Worm (Caenorhabditis elegans) whole organism, L3 larva: Measurements from ENCODE around the gene F13H8.3.
A peak's percentile ranks its signal among the peaks of the same experiment; 100 is the strongest.

Source experiments
- R02D3.7 ChIP-seq: fragments of 150-350 bp; optimal IDR thresholded peaks from 2 replicates; lab custom pipeline; 2014; ENCODE audit warnings: missing biosample characterization, missing genetic modification characterization
- aly-2 ChIP-seq: fragments of 150-350 bp; optimal IDR thresholded peaks from 2 replicates; lab custom pipeline; 2014; ENCODE audit warnings: missing biosample characterization, missing genetic modification characterization
- ama-1 ChIP-seq: fragments of 150-350 bp; optimal IDR thresholded peaks from 2 replicates; lab custom pipeline; 2018
- ceh-16 ChIP-seq: sonication (generic microtip); optimal IDR thresholded peaks from 2 replicates; lab custom pipeline; 2017; ENCODE audit warnings: missing biosample characterization, missing genetic modification characterization
- ceh-28 ChIP-seq: fragments of 150-350 bp; optimal IDR thresholded peaks from 2 replicates; lab custom pipeline; 2014; ENCODE audit warnings: missing biosample characterization, missing genetic modification reagents, missing genetic modification characterization
- ceh-9 ChIP-seq: sonication (generic microtip); optimal IDR thresholded peaks from 2 replicates; lab custom pipeline; 2018; ENCODE audit warnings: missing biosample characterization, missing genetic modification characterization
- daf-12 ChIP-seq: fragments of 150-350 bp; optimal IDR thresholded peaks from 2 replicates; lab custom pipeline; 2014; ENCODE audit warnings: missing biosample characterization, missing genetic modification reagents, missing genetic modification characterization
- egl-27 ChIP-seq: sonication (generic microtip); optimal IDR thresholded peaks from 4 replicates; lab custom pipeline; 2017; ENCODE audit warnings: missing biosample characterization, missing genetic modification reagents, missing genetic modification characterization
- egl-5 ChIP-seq: fragments of 150-350 bp; optimal IDR thresholded peaks from 2 replicates; lab custom pipeline; 2017; ENCODE audit warnings: missing biosample characterization, missing genetic modification reagents, missing genetic modification characterization, inconsistent platforms
- elt-2 ChIP-seq: sonication (generic microtip); optimal IDR thresholded peaks from 2 replicates; lab custom pipeline; 2016; ENCODE audit warnings: missing genetic modification reagents, mild to moderate bottlenecking, missing genetic modification characterization, missing compliant biosample characterization
- elt-3 ChIP-seq, 3 experiments: fragments of 150-350 bp in 1 of 3; sonication (generic microtip) in 2 of 3; optimal IDR thresholded peaks; 2 replicates in 2 of 3; 4 replicates in 1 of 3; lab custom pipeline; 2014 to 2017; ENCODE audit warnings: missing biosample characterization in 3 of 3, missing genetic modification characterization in 3 of 3
- eor-1 ChIP-seq, 2 experiments: fragments of 150-350 bp; optimal IDR thresholded peaks; 2 replicates each; lab custom pipeline; 2014 to 2018; ENCODE audit warnings: missing biosample characterization in 2 of 2, missing genetic modification characterization in 2 of 2
- jun-1 ChIP-seq: fragments of 150-350 bp; optimal IDR thresholded peaks from 2 replicates; lab custom pipeline; 2014; ENCODE audit warnings: missing biosample characterization, missing genetic modification reagents, missing genetic modification characterization
- lin-15B ChIP-seq: fragments of 150-350 bp; optimal IDR thresholded peaks from 2 replicates; lab custom pipeline; 2014; ENCODE audit warnings: missing biosample characterization, missing genetic modification characterization
- lin-39 ChIP-seq: fragments of 150-350 bp; optimal IDR thresholded peaks from 2 replicates; lab custom pipeline; 2018; ENCODE audit warnings: missing biosample characterization, missing genetic modification reagents, missing genetic modification characterization
- mdl-1 ChIP-seq: fragments of 150-350 bp; optimal IDR thresholded peaks from 2 replicates; lab custom pipeline; 2014; ENCODE audit warnings: missing biosample characterization, missing genetic modification characterization
- nhr-25 ChIP-seq: sonication (generic microtip); optimal IDR thresholded peaks from 2 replicates; lab custom pipeline; 2017; ENCODE audit warnings: missing biosample characterization, missing genetic modification characterization
- nhr-28 ChIP-seq: fragments of 150-350 bp; optimal IDR thresholded peaks from 2 replicates; lab custom pipeline; 2014; ENCODE audit warnings: missing biosample characterization, missing genetic modification characterization
- nhr-43 ChIP-seq: sonication (generic microtip); optimal IDR thresholded peaks from 2 replicates; lab custom pipeline; 2016; ENCODE audit warnings: mild to moderate bottlenecking, missing genetic modification characterization, missing compliant biosample characterization; ENCODE audit not compliant: poor library complexity, severe bottlenecking
- nhr-77 ChIP-seq: fragments of 150-350 bp; optimal IDR thresholded peaks from 2 replicates; lab custom pipeline; 2014; ENCODE audit warnings: missing biosample characterization, missing genetic modification characterization
- pha-4 ChIP-seq: fragments of 150-350 bp; optimal IDR thresholded peaks from 2 replicates; lab custom pipeline; 2014; ENCODE audit warnings: missing biosample characterization, missing genetic modification reagents, missing genetic modification characterization
- pqm-1 ChIP-seq: fragments of 150-350 bp; optimal IDR thresholded peaks from 2 replicates; lab custom pipeline; 2017; ENCODE audit warnings: missing biosample characterization, missing genetic modification characterization, inconsistent platforms
- sea-2 ChIP-seq: fragments of 150-350 bp; sonication (generic microtip); optimal IDR thresholded peaks from 4 replicates; lab custom pipeline; 2014; ENCODE audit warnings: missing biosample characterization, missing genetic modification reagents, missing genetic modification characterization
- tbx-2 ChIP-seq: sonication (generic microtip); optimal IDR thresholded peaks from 2 replicates; lab custom pipeline; 2016; ENCODE audit warnings: mild to moderate bottlenecking, missing genetic modification characterization, missing compliant biosample characterization
- unc-62 ChIP-seq: fragments of 150-350 bp; sonication (generic microtip); optimal IDR thresholded peaks from 4 replicates; lab custom pipeline; 2014; ENCODE audit warnings: missing biosample characterization, missing genetic modification reagents, missing genetic modification characterization
- zag-1 ChIP-seq: fragments of 150-350 bp; optimal IDR thresholded peaks from 2 replicates; lab custom pipeline; 2014; ENCODE audit warnings: missing biosample characterization, missing genetic modification characterization

Gene F13H8.3

ce11 chrII:6252707-6253106 lies 11.1 kb upstream of the F13H8.3 start:
- TF ChIP-seq daf-12 (tag; lab: Kevin White, UChicago) (no peak), aly-2 (peak; percentile 14), zag-1 (tag; lab: Kevin White, UChicago) (no peak)

DNA sequence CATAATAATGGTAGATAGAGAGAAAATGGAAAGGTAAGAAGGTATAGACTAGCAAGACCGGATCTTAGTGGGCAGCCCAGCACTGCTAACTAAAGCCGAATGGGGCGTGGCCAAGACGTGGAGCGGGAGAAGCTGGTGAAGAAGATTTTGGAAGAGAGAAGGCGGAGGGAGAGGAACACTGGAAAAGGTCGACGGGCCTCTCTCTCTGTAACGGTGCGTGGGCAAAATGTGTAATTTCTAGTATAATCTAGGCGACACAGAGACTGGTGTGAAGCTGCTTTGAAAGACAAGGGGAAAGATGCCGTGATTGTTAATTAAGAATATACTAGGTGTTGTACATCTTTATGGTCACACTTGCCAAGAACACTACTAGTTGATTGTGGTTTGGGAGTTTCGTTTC lies 7.8 kb upstream of the F13H8.3 start, which contains the start of gene F13H8.5:
TSS of gene F13H8.5 (minus strand) at position 101 of the 400 bp plus-strand sequence.
- TF ChIP-seq nhr-25 (tag; lab: Kevin White, UChicago): no peak
- TF ChIP-seq ceh-9 (tag; lab: Kevin White, UChicago): no peak
- no peak for TF ChIP-seq R02D3.7 (tag; lab: Kevin White, UChicago)
- TF ChIP-seq ama-1: no peak
- no peak for TF ChIP-seq nhr-43 (tag; lab: Kevin White, UChicago)
- TF ChIP-seq lin-15B: no peak
- TF ChIP-seq mdl-1: no peak
- TF ChIP-seq nhr-77 (tag; lab: Kevin White, UChicago): no peak
- TF ChIP-seq lin-39 (tag; lab: Kevin White, UChicago): no peak
- TF ChIP-seq elt-3 (tag; optimal IDR thresholded peaks at IDR 0.05; lab: Kevin White, UChicago): no peak

DNA sequence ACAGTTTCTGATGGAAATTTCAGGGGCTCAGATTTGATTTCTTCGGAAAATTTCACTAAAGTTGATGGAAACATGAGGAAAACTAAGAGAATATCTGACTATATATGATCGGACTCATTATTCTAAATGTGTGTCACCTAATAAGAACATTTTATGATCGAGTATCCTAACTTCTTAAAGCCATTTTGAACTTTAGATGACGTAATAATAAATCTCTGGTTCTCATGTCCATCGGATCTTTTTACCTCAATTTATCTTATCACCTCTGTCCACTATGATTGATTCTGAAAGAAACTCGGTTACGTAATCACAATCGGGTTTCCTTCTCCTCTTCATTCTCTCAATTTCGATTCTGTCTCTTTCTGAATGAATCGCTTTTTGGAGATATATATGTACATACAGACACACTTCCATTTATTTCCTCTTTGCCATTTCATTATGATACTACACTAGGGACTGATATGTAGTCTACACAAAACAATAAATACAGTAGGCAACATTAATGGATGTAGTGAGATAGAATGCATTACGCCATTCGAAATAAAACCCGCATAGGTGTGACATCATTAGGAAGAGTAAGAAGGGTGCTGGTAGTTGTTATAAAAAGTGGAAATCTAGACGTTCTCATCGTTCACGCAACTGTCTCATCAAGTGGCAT lies 6.4 kb upstream of the F13H8.3 start:
- no peak for TF ChIP-seq tbx-2
- TF ChIP-seq unc-62 (GFP tag; lab: Kevin White, UChicago): no peak
- TF ChIP-seq jun-1 (tag; lab: Kevin White, UChicago): no peak
- no peak for TF ChIP-seq nhr-28 (tag; lab: Kevin White, UChicago)
- no peak for TF ChIP-seq sea-2 (GFP tag; lab: Kevin White, UChicago)
- peak; percentile 26 for TF ChIP-seq nhr-43 (tag; lab: Kevin White, UChicago)
- TF ChIP-seq nhr-25 (tag; lab: Kevin White, UChicago): peak; percentile 2
- TF ChIP-seq pqm-1 (tag; lab: Kevin White, UChicago): no peak

- TF ChIP-seq egl-27 (tag; lab: Kevin White, UChicago) (no peak), pha-4 (tag; lab: Kevin White, UChicago) (peak; percentile 28), pqm-1 (tag; lab: Kevin White, UChicago) (peak; percentile 36), elt-2 (tag; lab: Kevin White, UChicago) (peak; percentile 57)
Observed at ce11 chrII:6259867-6260266, 3.9 kb upstream of the F13H8.3 start, which contains the start of gene F13H8.11. Gene F13H8.11 (minus strand): TSS chrII:6260021.

DNA sequence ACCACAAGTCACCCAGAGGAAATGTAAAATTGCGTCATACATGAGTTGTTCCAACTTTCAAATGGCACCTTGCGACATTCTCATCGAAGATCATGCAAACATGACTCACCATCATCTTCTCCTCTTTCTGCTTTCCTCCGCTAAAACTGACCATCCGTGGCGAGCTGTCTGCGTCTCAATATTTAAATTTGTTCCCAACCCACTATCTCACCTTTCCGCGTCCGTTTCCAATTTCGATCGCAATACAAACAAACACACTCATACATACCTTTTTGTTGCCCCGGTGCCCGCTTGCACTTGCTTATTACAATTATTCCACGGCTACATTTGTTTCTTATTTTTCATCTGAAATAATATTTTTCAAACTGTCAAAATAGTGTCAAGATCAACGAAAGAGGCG lies 3.1 kb upstream of the F13H8.3 start, which contains the start of gene nmgp-1:
TSS of gene nmgp-1 (plus strand) at position 174 of the 400 bp plus-strand sequence.
- TF ChIP-seq pha-4 (tag; lab: Kevin White, UChicago): peak; percentile 54
- no peak for TF ChIP-seq pqm-1 (tag; lab: Kevin White, UChicago)

DNA sequence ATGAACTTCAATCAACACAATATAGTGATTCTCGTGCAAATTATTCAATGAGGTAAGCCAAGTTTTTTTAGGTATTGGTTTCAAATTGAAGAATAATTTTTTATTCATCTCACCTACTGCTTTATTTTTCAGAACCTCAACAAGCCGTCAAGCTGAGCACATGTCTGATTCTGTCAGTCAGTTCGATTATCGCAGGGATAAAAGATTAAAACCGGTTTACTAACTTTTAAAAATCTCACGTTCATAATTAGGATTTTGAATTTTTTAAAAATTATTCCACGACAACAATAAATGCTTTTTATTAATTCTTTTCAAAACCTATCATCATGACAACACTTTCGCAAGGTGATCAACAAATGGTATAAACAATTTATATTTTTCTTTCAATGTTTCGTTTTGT lies 1.6 kb upstream of the F13H8.3 start, which contains the start of gene F13H8.12:
TSS of gene F13H8.12 (plus strand) at position 301 of the 400 bp plus-strand sequence.
- TF ChIP-seq ceh-16 (no peak), egl-5 (tag; lab: Kevin White, UChicago) (no peak), elt-2 (tag; lab: Kevin White, UChicago) (no peak)

ce11 chrII:6267983-6268382 lies 4.2 kb downstream of the F13H8.3 start, which contains the start of gene F13H8.8:
Gene F13H8.8 (minus strand): TSS chrII:6268083.
- TF ChIP-seq ceh-28 (tag; lab: Kevin White, UChicago) (no peak), egl-27 (tag; lab: Kevin White, UChicago) (no peak), eor-1 (tag; optimal IDR thresholded peaks at IDR 0.05; lab: Kevin White, UChicago) (no peak)
